Worm (Caenorhabditis elegans): Measurements from ENCODE around the gene F35A5.8.

Gene F35A5.8

ce11 chrX:3826863-3827262 lies 23.6 kb upstream of the F35A5.8 start, which contains the start of gene fkh-9:
Gene fkh-9, minus strand, starts transcription at chrX:3826963.
- no peak for TF ChIP-seq ceh-19 (GFP tag; optimal IDR thresholded peaks at IDR 0.05)
- TF ChIP-seq unc-55 (GFP tag; optimal IDR thresholded peaks at IDR 0.05), result no peak
- no peak for TF ChIP-seq T23F11.4 (GFP tag; optimal IDR thresholded peaks at IDR 0.05)
- no peak for TF ChIP-seq ceh-22 (tag; optimal IDR thresholded peaks at IDR 0.05)
- TF ChIP-seq pros-1 (tag; optimal IDR thresholded peaks at IDR 0.05), result no peak
- no peak for TF ChIP-seq F13H6.1 (tag; optimal IDR thresholded peaks at IDR 0.05)
- no peak for TF ChIP-seq ceh-14 (tag; optimal IDR thresholded peaks at IDR 0.05)
- no peak for TF ChIP-seq ceh-34 (tag; optimal IDR thresholded peaks at IDR 0.05)
- no peak for TF ChIP-seq sox-2 (GFP tag; IDR thresholded peaks at IDR 0.05)

- TF ChIP-seq dmd-4 (tag; optimal IDR thresholded peaks at IDR 0.05; ENCODE audit: borderline replicate concordance), result peak; percentile 8
- TF ChIP-seq unc-42 (tag; optimal IDR thresholded peaks at IDR 0.05), result no peak
These were observed 22.9 kb upstream of the F35A5.8 start for ce11 chrX:3826172-3826571.

ce11 chrX:3824907-3825689 lies 21.8 kb upstream of the F35A5.8 start:
- TF ChIP-seq zip-5 (tag; optimal IDR thresholded peaks at IDR 0.05) (no peak), F13H6.1 (tag; optimal IDR thresholded peaks at IDR 0.05) (no peak), fax-1 (tag; optimal IDR thresholded peaks at IDR 0.05) (no peak), ceh-30 (tag; optimal IDR thresholded peaks at IDR 0.05) (no peak), unc-55 (GFP tag; optimal IDR thresholded peaks at IDR 0.05) (no peak), ceh-45 (GFP tag; IDR thresholded peaks at IDR 0.05) (no peak)

ce11 chrX:3824443-3824842 lies 21.2 kb upstream of the F35A5.8 start:
- TF ChIP-seq pag-3 (tag; optimal IDR thresholded peaks at IDR 0.05; ENCODE audit: borderline replicate concordance) (no peak), hlh-6 (tag; optimal IDR thresholded peaks at IDR 0.05) (peak; percentile 46), ahr-1 (tag; optimal IDR thresholded peaks at IDR 0.05) (no peak), K09A11.1 (tag; optimal IDR thresholded peaks at IDR 0.05; ENCODE audit: insufficient read depth) (no peak), ceh-14 (tag; optimal IDR thresholded peaks at IDR 0.05) (peak; percentile 22), zip-5 (tag; optimal IDR thresholded peaks at IDR 0.05) (no peak), nfya-1 (tag; optimal IDR thresholded peaks at IDR 0.05) (no peak), ceh-6 (GFP tag; optimal IDR thresholded peaks at IDR 0.05) (no peak), ets-4 (tag; optimal IDR thresholded peaks at IDR 0.05) (peak; percentile 55), npax-4 (tag; optimal IDR thresholded peaks at IDR 0.05) (no peak), ceh-9 (tag; optimal IDR thresholded peaks at IDR 0.05) (no peak), syd-9 (tag; optimal IDR thresholded peaks at IDR 0.05) (no peak), F13H6.1 (tag; optimal IDR thresholded peaks at IDR 0.05) (peak; percentile 8)

ce11 chrX:3823869-3824268 lies 20.6 kb upstream of the F35A5.8 start:
- peak; percentile 91 for TF ChIP-seq elt-2 (tag; optimal IDR thresholded peaks at IDR 0.05)
- TF ChIP-seq ceh-18 (tag; optimal IDR thresholded peaks at IDR 0.05), result no peak

ce11 chrX:3822061-3822460 lies 18.8 kb upstream of the F35A5.8 start:
- TF ChIP-seq pros-1 (tag; optimal IDR thresholded peaks at IDR 0.05), result no peak
- no peak for TF ChIP-seq unc-3 (GFP tag; conservative IDR thresholded peaks at IDR 0.05)
- TF ChIP-seq unc-3 (tag; optimal IDR thresholded peaks at IDR 0.05), result no peak
- TF ChIP-seq madf-2 (tag; optimal IDR thresholded peaks at IDR 0.05), result no peak
- TF ChIP-seq lim-6 (tag; optimal IDR thresholded peaks at IDR 0.05), result no peak
- no peak for TF ChIP-seq hlh-15 (tag; optimal IDR thresholded peaks at IDR 0.05)
- TF ChIP-seq elt-4 (tag; optimal IDR thresholded peaks at IDR 0.05), result no peak
- no peak for TF ChIP-seq T23F11.4 (GFP tag; optimal IDR thresholded peaks at IDR 0.05)
- no peak for TF ChIP-seq dmd-4 (tag; optimal IDR thresholded peaks at IDR 0.05; ENCODE audit: borderline replicate concordance)
- no peak for TF ChIP-seq mec-3 (tag; optimal IDR thresholded peaks at IDR 0.05; ENCODE audit: borderline replicate concordance)
- no peak for TF ChIP-seq lin-11 (tag; optimal IDR thresholded peaks at IDR 0.05)
- no peak for TF ChIP-seq Y22D7AL.16 (tag; optimal IDR thresholded peaks at IDR 0.05)
- no peak for TF ChIP-seq ztf-16 (tag; optimal IDR thresholded peaks at IDR 0.05)
- no peak for TF ChIP-seq che-1 (tag; optimal IDR thresholded peaks at IDR 0.05)
